Fruit fly (Drosophila melanogaster) S2 (cell line): ENCODE measurements around the gene kumpel.

Experiments used
- CG8478 ChIP-seq: fragments of >200 bp; optimal IDR thresholded peaks from 2 replicates; lab custom pipeline; 2018
- CTCF ChIP-seq, 2 experiments: fragments of >200 bp; optimal IDR thresholded peaks; 2 replicates each; lab custom pipeline; 2018

DNA sequence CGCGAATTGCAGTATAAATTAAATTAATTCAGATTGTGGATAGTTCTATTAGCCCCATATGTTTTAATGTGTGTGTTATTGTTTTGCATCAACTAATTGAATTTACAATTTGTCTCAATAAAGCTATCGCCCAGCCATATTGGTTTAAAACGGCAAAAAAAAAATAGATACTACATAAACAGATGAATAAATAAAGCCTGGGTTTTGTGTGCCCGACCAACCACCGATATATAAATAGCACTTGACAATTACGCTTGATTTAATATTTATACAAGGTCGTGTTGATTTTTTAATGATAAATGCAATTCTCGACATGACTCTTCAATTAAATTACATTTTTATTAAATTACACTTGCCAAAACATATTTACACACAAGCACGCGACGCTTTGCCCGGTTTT is 36.4 kb upstream of the kumpel start:
- no peak for TF ChIP-seq CTCF (optimal IDR thresholded peaks at IDR 0.05; lab: Kevin White, UChicago)
- no peak for TF ChIP-seq CG8478 (lab: Kevin White, UChicago)
